Worm (Caenorhabditis elegans): ENCODE data around the gene F09E10.1.

Gene F09E10.1

ce11 chrX:1503698-1504501, 1.3 kb downstream of the F09E10.1 start (continued):
- TF ChIP-seq ztf-6 (GFP tag; IDR thresholded peaks at IDR 0.05) (peak; percentile 47; the same call in 1 of the 2 replicates), sptf-2 (GFP tag; optimal IDR thresholded peaks at IDR 0.05) (no peak), K11D2.4 (GFP tag; IDR thresholded peaks at IDR 0.05) (peak; percentile 85), Y79H2A.3 (GFP tag; conservative IDR thresholded peaks at IDR 0.05) (peak; percentile 97), F39B2.1 (GFP tag; IDR thresholded peaks at IDR 0.05) (no peak), C06A6.2 (GFP tag; conservative IDR thresholded peaks at IDR 0.05) (peak; percentile 63), F10E7.11 (tag; optimal IDR thresholded peaks at IDR 0.05) (no peak), gei-17 (GFP tag; optimal IDR thresholded peaks at IDR 0.05) (peak; percentile 73)

- TF ChIP-seq nfyb-1 (GFP tag; IDR thresholded peaks at IDR 0.05) (peak; percentile 50; the same call in 1 of the 2 replicates), F22D6.2 (tag; optimal IDR thresholded peaks at IDR 0.05) (peak; percentile 68), chd-7 (tag; optimal IDR thresholded peaks at IDR 0.05) (peak; percentile 44), let-526 (GFP tag; IDR thresholded peaks at IDR 0.05) (peak; percentile 93), atf-7 (tag; optimal IDR thresholded peaks at IDR 0.05) (peak; percentile 58), nhr-179 (tag; optimal IDR thresholded peaks at IDR 0.05) (no peak), ztf-26 (tag; optimal IDR thresholded peaks at IDR 0.05) (peak; percentile 55), lin-40 (tag; optimal IDR thresholded peaks at IDR 0.05) (peak; percentile 76), C17E4.6 (GFP tag; IDR thresholded peaks at IDR 0.05) (no peak), let-607 (tag; optimal IDR thresholded peaks at IDR 0.05) (peak; percentile 8 to 39), ekl-4 (GFP tag; IDR thresholded peaks at IDR 0.05) (peak; percentile 77), ztf-22 (GFP tag; optimal IDR thresholded peaks at IDR 0.05) (peak; percentile 54), K12H6.12 (tag; optimal IDR thresholded peaks at IDR 0.05) (no peak), zfh-2 (GFP tag; conservative IDR thresholded peaks at IDR 0.05) (0 out of 2 replicates have a peak, but pooled peaks have one; percentile 16), die-1 (tag; optimal IDR thresholded peaks at IDR 0.05) (no peak), tbp1 (GFP tag; optimal IDR thresholded peaks at IDR 0.05) (peak; percentile 50), rpc-1 (optimal IDR thresholded peaks at IDR 0.05) (no peak), rpc-1 (tag; optimal IDR thresholded peaks at IDR 0.05) (no peak), F33H1.4 (GFP tag; IDR thresholded peaks at IDR 0.05) (no peak), mel-28 (tag; optimal IDR thresholded peaks at IDR 0.05; ENCODE audit: borderline replicate concordance) (no peak), lin-26 (GFP tag; IDR thresholded peaks at IDR 0.05) (0 out of 2 replicates have a peak, but pooled peaks have one; percentile 63), lin-35 (GFP tag; optimal IDR thresholded peaks at IDR 0.05) (peak in 1 of 3 experiments; percentile 33), zim-3 (tag; optimal IDR thresholded peaks at IDR 0.05) (no peak), Y79H2A.3 (GFP tag; conservative IDR thresholded peaks at IDR 0.05) (no peak), repo-1 (tag; optimal IDR thresholded peaks at IDR 0.05) (peak; percentile 37), T07F8.4 (tag; optimal IDR thresholded peaks at IDR 0.05) (no peak), D2030.7 (GFP tag; IDR thresholded peaks at IDR 0.05) (no peak), gei-17 (GFP tag; optimal IDR thresholded peaks at IDR 0.05) (peak; percentile 80), ceh-58 (GFP tag; IDR thresholded peaks at IDR 0.05) (no peak), aptf-3 (GFP tag; IDR thresholded peaks at IDR 0.05) (0 out of 2 replicates have a peak, but pooled peaks have one; percentile 43), pha-4 (tag; optimal IDR thresholded peaks at IDR 0.05) (peak; percentile 92), egl-44 (GFP tag; IDR thresholded peaks at IDR 0.05) (peak; percentile 62; the same call in 1 of the 2 replicates), snpc-4 (GFP tag; optimal IDR thresholded peaks at IDR 0.05) (no peak), snpc-4 (tag; optimal IDR thresholded peaks at IDR 0.05) (peak in 1 of 4 experiments; percentile 16), hsf-1 (GFP tag; IDR thresholded peaks at IDR 0.05) (peak; percentile 93), nhr-80 (tag; optimal IDR thresholded peaks at IDR 0.05) (peak; percentile 46), Y53F4B.3 (GFP tag; IDR thresholded peaks at IDR 0.05) (no peak), lag-1 (GFP tag; IDR thresholded peaks at IDR 0.05) (no peak), B0019.2 (GFP tag; conservative IDR thresholded peaks at IDR 0.05) (no peak)
Observed at ce11 chrX:1504529-1505080, 2.0 kb downstream of the F09E10.1 start.
